Fruit fly (Drosophila melanogaster) whole organism, embryonic: Measurements from ENCODE around the gene lin-28.

Source experiments
- Abd-B ChIP-seq: fragments of 200-800 bp; sonication (Bioruptor generic); optimal IDR thresholded peaks from 2 replicates; lab custom pipeline; 2018; ENCODE audit warnings: missing biosample characterization, mild to moderate bottlenecking, missing genetic modification characterization, moderate library complexity
- Adf1 ChIP-seq: fragments of 200-800 bp; sonication (Bioruptor generic); IDR thresholded peaks from 2 replicates; pipeline ENCODE4 v1.3.6; 2022; ENCODE audit warnings: missing biosample characterization, missing genetic modification characterization
- Atf-2 ChIP-seq: fragments of 200-800 bp; sonication (Bioruptor generic); optimal IDR thresholded peaks from 2 replicates; lab custom pipeline; 2016; ENCODE audit warnings: missing biosample characterization, missing genetic modification characterization
- Blimp-1 ChIP-seq: fragments of 200-800 bp; sonication (Bioruptor generic); optimal IDR thresholded peaks from 3 replicates; lab custom pipeline; 2018; ENCODE audit warnings: missing biosample characterization, missing genetic modification characterization, mild to moderate bottlenecking, moderate library complexity, missing genetic modification reagents
- CG12155 ChIP-seq: fragments of 200-800 bp; sonication (Bioruptor generic); optimal IDR thresholded peaks from 3 replicates; lab custom pipeline; 2016; ENCODE audit warnings: missing biosample characterization, missing genetic modification characterization
- CG12769 ChIP-seq: fragments of 200-800 bp; sonication (Bioruptor generic); optimal IDR thresholded peaks from 2 replicates; lab custom pipeline; 2019; ENCODE audit warnings: missing biosample characterization, mild to moderate bottlenecking, missing genetic modification characterization, moderate library complexity
- CG12942 ChIP-seq: fragments of 200-800 bp; sonication (Bioruptor generic); optimal IDR thresholded peaks from 3 replicates; lab custom pipeline; 2016; ENCODE audit warnings: missing biosample characterization, missing genetic modification characterization
- CG2199 ChIP-seq: fragments of 200-800 bp; sonication (Bioruptor generic); IDR thresholded peaks from 3 replicates; pipeline ENCODE4 v1.3.6; 2022; ENCODE audit warnings: missing biosample characterization, missing genetic modification characterization
- CG33557 ChIP-seq: fragments of 200-800 bp; sonication (Bioruptor generic); optimal IDR thresholded peaks from 2 replicates; lab custom pipeline; 2019; ENCODE audit warnings: missing biosample characterization, mild to moderate bottlenecking, missing genetic modification characterization, moderate library complexity
- CG4360 ChIP-seq: fragments of 200-800 bp; sonication (Bioruptor generic); IDR thresholded peaks from 2 replicates; pipeline ENCODE4 v1.3.6; 2022; ENCODE audit warnings: missing biosample characterization, missing genetic modification characterization
- CG6765 ChIP-seq: fragments of 200-800 bp; sonication (Bioruptor generic); optimal IDR thresholded peaks from 3 replicates; lab custom pipeline; 2017; ENCODE audit warnings: missing biosample characterization, mild to moderate bottlenecking, missing genetic modification characterization
- Deaf1 ChIP-seq: fragments of 200-800 bp; optimal IDR thresholded peaks from 3 replicates; lab custom pipeline; 2019; ENCODE audit warnings: missing biosample characterization, mild to moderate bottlenecking, missing genetic modification characterization, moderate library complexity
- Ets65A ChIP-seq: fragments of 200-800 bp; sonication (Bioruptor generic); peaks from one replicate; lab custom pipeline; 2016; ENCODE audit warnings: missing biosample characterization, missing genetic modification characterization
- Fer2 ChIP-seq: fragments of 200-800 bp; sonication (Bioruptor generic); optimal IDR thresholded peaks from 2 replicates; lab custom pipeline; 2018; ENCODE audit warnings: missing biosample characterization, mild to moderate bottlenecking, missing genetic modification characterization, moderate library complexity
- Hmx ChIP-seq: fragments of 200-800 bp; sonication (Bioruptor generic); optimal IDR thresholded peaks from 2 replicates; lab custom pipeline; 2016; ENCODE audit warnings: missing biosample characterization, missing genetic modification characterization
- NFAT ChIP-seq: fragments of 200-800 bp; sonication (Bioruptor generic); IDR thresholded peaks from 2 replicates; pipeline ENCODE4 v1.3.6; 2022; ENCODE audit warnings: missing biosample characterization, missing genetic modification characterization
- Trl ChIP-seq, 3 experiments: fragments of >200 bp in 2 of 3; fragments of 200-800 bp in 1 of 3; sonication (Bioruptor generic) in 1 of 3; optimal IDR thresholded peaks; 2 replicates in 1 of 3; 3 replicates in 2 of 3; lab custom pipeline; 2016 to 2017; ENCODE audit warnings: missing biosample characterization in 1 of 3, missing genetic modification characterization in 1 of 3
- abd-A ChIP-seq: fragments of 200-800 bp; sonication (Bioruptor generic); optimal IDR thresholded peaks from 3 replicates; lab custom pipeline; 2019; ENCODE audit warnings: missing biosample characterization, mild to moderate bottlenecking, missing genetic modification characterization, moderate library complexity
- aop ChIP-seq: fragments of 200-800 bp; sonication (Bioruptor generic); IDR thresholded peaks from 2 replicates; pipeline ENCODE4 v1.3.6; 2022; ENCODE audit warnings: missing biosample characterization, missing genetic modification characterization
- ato ChIP-seq: fragments of 200-800 bp; sonication (Bioruptor generic); IDR thresholded peaks from 2 replicates; pipeline ENCODE4 v1.3.6; 2022; ENCODE audit warnings: missing biosample characterization, missing genetic modification characterization; ENCODE audit not compliant: partially characterized antibody
- cad ChIP-seq: fragments of >200 bp; optimal IDR thresholded peaks from 2 replicates; lab custom pipeline; 2017; ENCODE audit warnings: missing biosample characterization, missing genetic modification characterization
- cg ChIP-seq: fragments of 200-800 bp; sonication (Bioruptor generic); optimal IDR thresholded peaks from 3 replicates; lab custom pipeline; 2019; ENCODE audit warnings: missing biosample characterization, mild to moderate bottlenecking, missing genetic modification characterization, moderate library complexity
- chinmo ChIP-seq: fragments of 200-800 bp; sonication (Bioruptor generic); IDR thresholded peaks from 4 replicates; pipeline ENCODE4 v1.3.6; 2022; ENCODE audit warnings: missing biosample characterization, missing genetic modification characterization; ENCODE audit not compliant: partially characterized antibody
- crol ChIP-seq: fragments of 200-800 bp; sonication (Bioruptor generic); IDR thresholded peaks from 2 replicates; pipeline ENCODE4 v1.3.6; 2022; ENCODE audit warnings: missing biosample characterization, missing genetic modification characterization
- exex ChIP-seq: fragments of 200-800 bp; sonication (Bioruptor generic); optimal IDR thresholded peaks from 4 replicates; lab custom pipeline; 2018; ENCODE audit warnings: missing biosample characterization, mild to moderate bottlenecking, missing genetic modification characterization, moderate library complexity
- fd102C ChIP-seq: fragments of 200-800 bp; sonication (Bioruptor generic); optimal IDR thresholded peaks from 2 replicates; lab custom pipeline; 2018; ENCODE audit warnings: missing biosample characterization, mild to moderate bottlenecking, missing genetic modification characterization, moderate library complexity
- gro ChIP-seq: fragments of 200-800 bp; sonication (Bioruptor generic); optimal IDR thresholded peaks from 2 replicates; lab custom pipeline; 2016; ENCODE audit warnings: missing biosample characterization, missing genetic modification characterization
- her ChIP-seq: fragments of 200-800 bp; sonication (Bioruptor generic); optimal IDR thresholded peaks from 2 replicates; lab custom pipeline; 2016; ENCODE audit warnings: missing biosample characterization, missing genetic modification characterization
- kni ChIP-seq: fragments of 200-800 bp; sonication (Bioruptor generic); optimal IDR thresholded peaks from 3 replicates; lab custom pipeline; 2017; ENCODE audit warnings: mild to moderate bottlenecking, missing biosample characterization, missing genetic modification reagents, missing genetic modification characterization
- lola ChIP-seq, 3 experiments: fragments of >200 bp in 2 of 3; fragments of 200-800 bp in 1 of 3; sonication (Bioruptor generic) in 1 of 3; optimal IDR thresholded peaks; 2 replicates each; lab custom pipeline; 2017 to 2019; ENCODE audit warnings: missing biosample characterization in 3 of 3, missing genetic modification characterization in 3 of 3, mild to moderate bottlenecking in 1 of 3, moderate library complexity in 1 of 3
- pros ChIP-seq: fragments of 200-800 bp; sonication (Bioruptor generic); optimal IDR thresholded peaks from 3 replicates; lab custom pipeline; 2019; ENCODE audit warnings: missing biosample characterization, mild to moderate bottlenecking, missing genetic modification characterization, moderate library complexity
- repo ChIP-seq: fragments of 200-800 bp; sonication (Bioruptor generic); optimal IDR thresholded peaks from 2 replicates; lab custom pipeline; 2016; ENCODE audit warnings: missing biosample characterization, missing genetic modification characterization
- rib ChIP-seq: fragments of 200-800 bp; sonication (Bioruptor generic); IDR thresholded peaks from 2 replicates; pipeline ENCODE4 v1.3.6; 2022; ENCODE audit warnings: missing biosample characterization, missing genetic modification characterization
- sd ChIP-seq: fragments of 200-800 bp; sonication (Bioruptor generic); optimal IDR thresholded peaks from 3 replicates; lab custom pipeline; 2018; ENCODE audit warnings: missing biosample characterization, mild to moderate bottlenecking, missing genetic modification characterization, moderate library complexity
- sqz ChIP-seq: fragments of 200-800 bp; sonication (Bioruptor generic); optimal IDR thresholded peaks from 3 replicates; lab custom pipeline; 2018; ENCODE audit warnings: missing biosample characterization, mild to moderate bottlenecking, missing genetic modification characterization
- sr ChIP-seq: fragments of 200-800 bp; sonication (Bioruptor generic); IDR thresholded peaks from 3 replicates; pipeline ENCODE4 v1.3.6; 2022; ENCODE audit warnings: missing biosample characterization, missing genetic modification characterization
- tll ChIP-seq, 2 experiments: fragments of 200-800 bp in 1 of 2; fragments of >200 bp in 1 of 2; sonication (Bioruptor generic) in 1 of 2; optimal IDR thresholded peaks; 2 replicates each; lab custom pipeline; 2017 to 2019; ENCODE audit warnings: missing biosample characterization in 2 of 2, missing genetic modification characterization in 2 of 2, mild to moderate bottlenecking in 1 of 2, moderate library complexity in 1 of 2
- vvl ChIP-seq: fragments of 200-800 bp; sonication (Bioruptor generic); IDR thresholded peaks from 2 replicates; pipeline ENCODE4 v1.3.6; 2022; ENCODE audit warnings: missing biosample characterization, missing genetic modification characterization
- z ChIP-seq: fragments of 200-800 bp; sonication (Bioruptor generic); IDR thresholded peaks from 3 replicates; pipeline ENCODE4 v1.3.6; 2022; ENCODE audit warnings: missing biosample characterization, missing genetic modification characterization
- zen ChIP-seq: fragments of 200-800 bp; sonication (Bioruptor generic); optimal IDR thresholded peaks from 3 replicates; lab custom pipeline; 2018; ENCODE audit warnings: missing biosample characterization, mild to moderate bottlenecking, missing genetic modification characterization, moderate library complexity

lin-28 gene

DNA sequence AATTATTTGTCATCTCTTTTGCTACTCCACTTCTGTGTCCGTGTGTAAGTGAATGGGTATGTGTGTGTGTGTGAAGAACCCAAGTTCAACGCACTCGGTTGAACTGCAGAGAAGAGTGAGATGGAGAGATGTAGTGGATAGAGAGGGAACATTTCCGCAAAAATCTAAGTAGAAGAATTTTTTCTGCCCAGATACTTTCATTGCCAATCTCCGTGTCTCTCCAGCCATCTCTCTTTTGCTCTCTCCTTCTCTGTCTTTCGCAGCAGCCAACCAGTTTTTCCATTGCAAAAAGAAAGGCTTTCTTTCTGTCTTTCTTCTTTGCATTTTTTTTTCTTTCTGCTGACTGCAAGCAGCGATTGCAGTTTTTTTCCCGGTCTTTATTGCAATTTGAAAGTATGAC lies 35.8 kb upstream of the lin-28 start:
- TF ChIP-seq repo (GFP tag; lab: Kevin White, UChicago) (no peak), her (GFP tag; lab: Kevin White, UChicago) (no peak), Hmx (no peak), exex (tag; lab: Kevin White, UChicago) (no peak), cg (GFP tag; lab: Kevin White, UChicago) (peak; percentile 1)

dm6 chr3L:5621506-5621905 lies 33.0 kb upstream of the lin-28 start:
- peak; percentile 67 for TF ChIP-seq zen
- TF ChIP-seq Atf-2 (GFP tag; lab: Kevin White, UChicago): no peak
- TF ChIP-seq Hmx: no peak
- peak; percentile 96 for TF ChIP-seq cad (GFP tag; lab: Kevin White, UChicago)
- TF ChIP-seq gro (GFP tag; lab: Kevin White, UChicago): no peak
- TF ChIP-seq tll (GFP tag; optimal IDR thresholded peaks at IDR 0.05; lab: Kevin White, UChicago): peak in 1 of 2 experiments; percentile 83
- TF ChIP-seq fd102C (GFP tag; lab: Kevin White, UChicago): no peak
- peak; percentile 47 for TF ChIP-seq Ets65A (GFP tag; lab: Kevin White, UChicago)
- TF ChIP-seq aop: no peak
- TF ChIP-seq Adf1 (GFP tag; lab: Robert Waterston, UW): no peak
- no peak for TF ChIP-seq NFAT (GFP tag; lab: Robert Waterston, UW)

DNA sequence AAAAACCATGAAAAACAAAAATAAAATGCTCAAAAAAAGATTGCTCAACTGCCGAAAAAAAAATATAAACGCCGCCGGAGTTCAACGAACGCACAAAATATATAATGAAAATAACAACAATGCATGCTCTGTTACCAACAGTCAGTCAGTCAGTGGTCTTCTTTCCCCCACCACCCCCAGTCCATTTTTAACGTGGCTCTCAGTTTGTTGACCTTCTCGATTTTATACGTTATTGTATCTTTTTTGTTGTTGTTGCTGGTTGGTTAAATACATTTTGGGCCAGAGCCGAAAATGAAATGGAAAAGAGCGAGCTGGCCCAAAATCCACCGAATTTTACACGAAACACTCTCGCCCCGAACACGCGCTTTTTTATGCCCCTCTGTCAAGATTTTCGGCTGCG lies 32.6 kb upstream of the lin-28 start:
- TF ChIP-seq Fer2 (tag; lab: Kevin White, UChicago): no peak
- TF ChIP-seq CG2199 (GFP tag; lab: Robert Waterston, UW): 0 out of 3 replicates have a peak, but pooled peaks have one; percentile 32
- peak; percentile 61 for TF ChIP-seq CG4360 (GFP tag; lab: Robert Waterston, UW)
- TF ChIP-seq CG12942: no peak
- TF ChIP-seq lola (GFP tag; optimal IDR thresholded peaks at IDR 0.05; lab: Kevin White, UChicago): no peak
- TF ChIP-seq Trl (optimal IDR thresholded peaks at IDR 0.05; lab: Kevin White, UChicago): peak in 1 of 2 experiments; percentile 5
- no peak for TF ChIP-seq Trl (GFP tag; optimal IDR thresholded peaks at IDR 0.05; lab: Kevin White, UChicago)
- peak; percentile 100 for TF ChIP-seq Blimp-1 (GFP tag; lab: Kevin White, UChicago)
- TF ChIP-seq Abd-B (GFP tag; lab: Kevin White, UChicago): peak; percentile 43
- TF ChIP-seq abd-A (tag; lab: Kevin White, UChicago): peak; percentile 62
- peak; percentile 96 for TF ChIP-seq kni (GFP tag; lab: Kevin White, UChicago)
- peak; percentile 55 for TF ChIP-seq Deaf1 (tag; lab: Kevin White, UChicago)
- TF ChIP-seq pros (GFP tag; lab: Kevin White, UChicago): peak; percentile 22
- TF ChIP-seq sr (GFP tag; lab: Robert Waterston, UW): no peak
- peak; percentile 45; the same call in 1 of the 3 replicates for TF ChIP-seq z (GFP tag; lab: Robert Waterston, UW)
- peak; percentile 75 for TF ChIP-seq CG33557 (GFP tag; lab: Kevin White, UChicago)
- TF ChIP-seq sd (tag; lab: Kevin White, UChicago): peak; percentile 15
- TF ChIP-seq CG12769 (tag; lab: Kevin White, UChicago): peak; percentile 1
- TF ChIP-seq chinmo (GFP tag; lab: Robert Waterston, UW): peak; percentile 90; the same call in 2 of the 4 replicates
- TF ChIP-seq vvl (GFP tag; lab: Robert Waterston, UW): peak; percentile 25; the same call in 1 of the 2 replicates
- TF ChIP-seq CG6765 (GFP tag; lab: Kevin White, UChicago): no peak
- TF ChIP-seq sqz: peak; percentile 81
- no peak for TF ChIP-seq CG12155 (GFP tag; lab: Kevin White, UChicago)
- TF ChIP-seq ato (GFP tag; lab: Robert Waterston, UW): no peak
- peak; percentile 48; the same call in 1 of the 2 replicates for TF ChIP-seq crol (GFP tag; lab: Robert Waterston, UW)
- peak; percentile 48; the same call in 1 of the 2 replicates for TF ChIP-seq rib (GFP tag; lab: Robert Waterston, UW)
